Fruit fly (Drosophila melanogaster): ENCODE results near the gene CG10973.

The CG10973 gene

DNA sequence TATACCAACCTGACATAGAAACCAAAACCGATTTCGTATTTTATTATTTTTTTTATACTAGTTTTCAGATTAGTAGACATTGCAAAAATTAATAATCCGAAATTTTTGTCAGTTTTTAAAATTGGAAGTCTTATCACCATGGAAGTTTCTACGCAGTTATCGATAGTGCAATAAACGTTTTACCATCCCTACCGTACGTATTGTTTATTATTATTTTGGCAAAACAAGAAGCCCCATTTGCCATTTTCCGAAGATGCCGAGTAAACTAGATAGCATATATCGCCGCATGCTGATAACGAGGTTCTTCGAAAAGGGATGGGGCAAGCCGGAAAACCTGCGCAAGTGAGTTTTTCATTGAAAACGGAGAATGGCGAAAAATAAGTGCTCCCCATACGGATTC is 13.0 kb downstream of the CG10973 start, which contains the start of gene CG32112 (continued):
- TF ChIP-seq Sox100B (GFP tag; optimal IDR thresholded peaks at IDR 0.05) (no peak), Med (GFP tag) (peak; percentile 52), stc (GFP tag; IDR thresholded peaks at IDR 0.05) (no peak), CG10147 (GFP tag; optimal IDR thresholded peaks at IDR 0.05) (no peak), al (GFP tag; IDR thresholded peaks at IDR 0.05) (no peak), CG2116 (GFP tag; optimal IDR thresholded peaks at IDR 0.05) (peak; percentile 89), shn (GFP tag; optimal IDR thresholded peaks at IDR 0.05) (no peak), sens-2 (GFP tag; IDR thresholded peaks at IDR 0.05) (no peak), pan (optimal IDR thresholded peaks at IDR 0.05) (no peak), pan (GFP tag; optimal IDR thresholded peaks at IDR 0.05 in 1 of 2, IDR thresholded peaks at IDR 0.05 in 1 of 2) (no peak), CG32532 (GFP tag; IDR thresholded peaks at IDR 0.05) (no peak), CG4424 (GFP tag; optimal IDR thresholded peaks at IDR 0.05) (no peak), Bgb (GFP tag; IDR thresholded peaks at IDR 0.05; ENCODE audit: partially characterized antibody) (peak; percentile 70), CG7928 (GFP tag; optimal IDR thresholded peaks at IDR 0.05) (no peak), mld (GFP tag; IDR thresholded peaks at IDR 0.05; ENCODE audit: partially characterized antibody) (no peak), CG4617 (GFP tag; optimal IDR thresholded peaks at IDR 0.05; ENCODE audit: borderline replicate concordance) (peak; percentile 50), MTF-1 (GFP tag; optimal IDR thresholded peaks at IDR 0.05; ENCODE audit: borderline replicate concordance) (no peak), Dek (tag; optimal IDR thresholded peaks at IDR 0.05) (no peak), CG17612 (GFP tag; IDR thresholded peaks at IDR 0.05) (no peak), Dfd (GFP tag; optimal IDR thresholded peaks at IDR 0.05) (no peak), ac (GFP tag; optimal IDR thresholded peaks at IDR 0.05) (no peak), CG11723 (GFP tag; optimal IDR thresholded peaks at IDR 0.05) (no peak), Hr51 (GFP tag; optimal IDR thresholded peaks at IDR 0.05) (no peak), Spps (tag; optimal IDR thresholded peaks at IDR 0.05) (no peak), CG17802 (tag; optimal IDR thresholded peaks at IDR 0.05) (no peak), run (tag; optimal IDR thresholded peaks at IDR 0.05) (no peak), sd (tag; optimal IDR thresholded peaks at IDR 0.05) (no peak), tio (GFP tag; optimal IDR thresholded peaks at IDR 0.05) (no peak), CG2712 (tag; optimal IDR thresholded peaks at IDR 0.05) (peak; percentile 21), CG10366 (GFP tag; IDR thresholded peaks at IDR 0.05) (no peak), Neu2 (GFP tag; optimal IDR thresholded peaks at IDR 0.05; ENCODE audit: borderline replicate concordance) (no peak), CG8290 (GFP tag; optimal IDR thresholded peaks at IDR 0.05) (no peak), CG8290 (tag; optimal IDR thresholded peaks at IDR 0.05) (no peak), prd (optimal IDR thresholded peaks at IDR 0.05) (no peak), prd (GFP tag; IDR thresholded peaks at IDR 0.05) (no peak), H15 (GFP tag; IDR thresholded peaks at IDR 0.05) (no peak), tna (GFP tag; IDR thresholded peaks at IDR 0.05; ENCODE audit: partially characterized antibody) (no peak; the same call in 1 of the 2 replicates), Rx (GFP tag; IDR thresholded peaks at IDR 0.05) (no peak), CG17912 (GFP tag; optimal IDR thresholded peaks at IDR 0.05) (no peak), chinmo (GFP tag; IDR thresholded peaks at IDR 0.05; ENCODE audit: partially characterized antibody) (no peak), MBD-R2 (GFP tag; IDR thresholded peaks at IDR 0.05) (peak; percentile 64), pzg (GFP tag; optimal IDR thresholded peaks at IDR 0.05) (peak; percentile 54), yki (optimal IDR thresholded peaks at IDR 0.05) (no peak), CG6689 (GFP tag; IDR thresholded peaks at IDR 0.05) (no peak), Abd-B (GFP tag; optimal IDR thresholded peaks at IDR 0.05) (no peak), CG11560 (tag; IDR thresholded peaks at IDR 0.05) (no peak), dmrt99B (tag; optimal IDR thresholded peaks at IDR 0.05) (no peak), nerfin-2 (GFP tag; IDR thresholded peaks at IDR 0.05; ENCODE audit: partially characterized antibody) (peak; percentile 64; the same call in 1 of the 2 replicates), NFAT (GFP tag; IDR thresholded peaks at IDR 0.05) (no peak), gce (GFP tag; IDR thresholded peaks at IDR 0.05) (no peak), tup (GFP tag; optimal IDR thresholded peaks at IDR 0.05) (no peak), Hmr (GFP tag; optimal IDR thresholded peaks at IDR 0.05) (no peak)

Data from whole organism, embryonic.